Fruit fly (Drosophila melanogaster) whole organism, embryonic: ENCODE measurements around the gene Prim1.
A peak's percentile ranks its signal among the peaks of the same experiment; 100 is the strongest.

Experiments
- Asciz ChIP-seq: fragments of 200-800 bp; sonication (Bioruptor generic); optimal IDR thresholded peaks from 2 replicates; lab custom pipeline; 2017; ENCODE audit warnings: missing biosample characterization, mild to moderate bottlenecking, missing genetic modification characterization, missing genetic modification reagents
- Atf-2 ChIP-seq: fragments of 200-800 bp; sonication (Bioruptor generic); optimal IDR thresholded peaks from 2 replicates; lab custom pipeline; 2016; ENCODE audit warnings: missing biosample characterization, missing genetic modification characterization
- Atf6 ChIP-seq: fragments of 200-800 bp; sonication (Bioruptor generic); IDR thresholded peaks from 2 replicates; pipeline ENCODE4 v1.3.6; 2022; ENCODE audit warnings: missing biosample characterization, missing genetic modification characterization
- BtbVII ChIP-seq: fragments of 200-800 bp; sonication (Bioruptor generic); optimal IDR thresholded peaks from 3 replicates; lab custom pipeline; 2017; ENCODE audit warnings: missing biosample characterization, mild to moderate bottlenecking, missing genetic modification characterization
- C15 ChIP-seq: fragments of 200-800 bp; sonication (Bioruptor generic); IDR thresholded peaks from 3 replicates; pipeline ENCODE4 v1.3.6; 2022; ENCODE audit warnings: missing biosample characterization, missing genetic modification characterization
- CG10209 ChIP-seq: fragments of 200-800 bp; sonication (Bioruptor generic); optimal IDR thresholded peaks from 3 replicates; lab custom pipeline; 2017; ENCODE audit warnings: missing biosample characterization, mild to moderate bottlenecking, missing genetic modification characterization, missing genetic modification reagents
- CG11085 ChIP-seq: fragments of 200-800 bp; sonication (Bioruptor generic); IDR thresholded peaks from 2 replicates; pipeline ENCODE4 v1.3.6; 2022; ENCODE audit warnings: missing biosample characterization, missing genetic modification characterization
- CG11093 ChIP-seq: fragments of 200-800 bp; sonication (Bioruptor generic); IDR thresholded peaks from 3 replicates; pipeline ENCODE4 v1.3.6; 2022; ENCODE audit warnings: missing biosample characterization, missing genetic modification characterization
- CG11504 ChIP-seq: fragments of 200-800 bp; sonication (Bioruptor generic); optimal IDR thresholded peaks from 3 replicates; lab custom pipeline; 2019; ENCODE audit warnings: missing biosample characterization, mild to moderate bottlenecking, missing genetic modification characterization, moderate library complexity
- CG14667 ChIP-seq: fragments of 200-800 bp; sonication (Bioruptor generic); IDR thresholded peaks from 2 replicates; pipeline ENCODE4 v1.3.6; 2022; ENCODE audit warnings: missing biosample characterization, missing genetic modification characterization
- CG14710 ChIP-seq: fragments of 200-800 bp; sonication (Bioruptor generic); optimal IDR thresholded peaks from 3 replicates; lab custom pipeline; 2019; ENCODE audit warnings: missing biosample characterization, mild to moderate bottlenecking, missing genetic modification characterization, moderate library complexity
- CG15269 ChIP-seq: fragments of 200-800 bp; sonication (Bioruptor generic); optimal IDR thresholded peaks from 2 replicates; lab custom pipeline; 2018; ENCODE audit warnings: missing biosample characterization, mild to moderate bottlenecking, missing genetic modification characterization, moderate library complexity
- CG1602 ChIP-seq: fragments of 200-800 bp; sonication (Bioruptor generic); optimal IDR thresholded peaks from 3 replicates; lab custom pipeline; 2016; ENCODE audit warnings: missing biosample characterization, missing genetic modification characterization
- CG18619 ChIP-seq: fragments of 200-800 bp; sonication (Bioruptor generic); optimal IDR thresholded peaks from 3 replicates; lab custom pipeline; 2017; ENCODE audit warnings: missing biosample characterization, mild to moderate bottlenecking, missing genetic modification characterization
- CG2889 ChIP-seq: fragments of 200-800 bp; sonication (Bioruptor generic); IDR thresholded peaks from 3 replicates; pipeline ENCODE4 v1.3.6; 2022; ENCODE audit warnings: missing biosample characterization, missing genetic modification characterization
- CG3838 ChIP-seq: fragments of 200-800 bp; sonication (Bioruptor generic); optimal IDR thresholded peaks from 3 replicates; lab custom pipeline; 2016; ENCODE audit warnings: missing biosample characterization, missing genetic modification characterization
- CG4820 ChIP-seq: fragments of 200-800 bp; sonication (Bioruptor generic); optimal IDR thresholded peaks from 3 replicates; lab custom pipeline; 2016; ENCODE audit warnings: missing biosample characterization, missing genetic modification characterization
- CG5953 ChIP-seq: fragments of 200-800 bp; sonication (Bioruptor generic); IDR thresholded peaks from 2 replicates; pipeline ENCODE4 v1.3.6; 2022; ENCODE audit warnings: missing biosample characterization, missing genetic modification characterization
- CG6813 ChIP-seq: fragments of 200-800 bp; sonication (Bioruptor generic); optimal IDR thresholded peaks from 2 replicates; lab custom pipeline; 2017; ENCODE audit warnings: missing biosample characterization, missing genetic modification characterization, mild to moderate bottlenecking, moderate library complexity, missing genetic modification reagents
- CG7357 ChIP-seq: fragments of 200-800 bp; sonication (Bioruptor generic); IDR thresholded peaks from 3 replicates; pipeline ENCODE4 v1.3.6; 2022; ENCODE audit warnings: missing biosample characterization, missing genetic modification characterization
- CG7372 ChIP-seq: fragments of 200-800 bp; sonication (Bioruptor generic); IDR thresholded peaks from 2 replicates; pipeline ENCODE4 v1.3.6; 2022; ENCODE audit warnings: missing biosample characterization, missing genetic modification characterization
- CG7556 ChIP-seq: fragments of 200-800 bp; sonication (Bioruptor generic); optimal IDR thresholded peaks from 2 replicates; lab custom pipeline; 2017; ENCODE audit warnings: missing biosample characterization, mild to moderate bottlenecking, missing genetic modification characterization
- CG8281 ChIP-seq: fragments of 200-800 bp; sonication (Bioruptor generic); optimal IDR thresholded peaks from 2 replicates; lab custom pipeline; 2018; ENCODE audit warnings: missing biosample characterization, mild to moderate bottlenecking, missing genetic modification characterization, moderate library complexity
- CG9876 ChIP-seq: fragments of 200-800 bp; sonication (Bioruptor generic); optimal IDR thresholded peaks from 2 replicates; lab custom pipeline; 2016; ENCODE audit warnings: missing biosample characterization, missing genetic modification characterization
- Eip74EF ChIP-seq, 2 experiments: fragments of 200-800 bp in 1 of 2; fragments of >200 bp in 1 of 2; sonication (Bioruptor generic) in 1 of 2; optimal IDR thresholded peaks; 2 replicates each; lab custom pipeline; 2017 to 2019; ENCODE audit warnings: missing biosample characterization in 2 of 2, missing genetic modification characterization in 2 of 2, mild to moderate bottlenecking in 1 of 2, moderate library complexity in 1 of 2
- GATAe ChIP-seq: fragments of 200-800 bp; sonication (Bioruptor generic); conservative IDR thresholded peaks from 2 replicates; pipeline ENCODE4 v1.3.6; 2022; ENCODE audit warnings: missing biosample characterization, missing genetic modification characterization
- Gug ChIP-seq: fragments of 200-800 bp; sonication (Bioruptor generic); IDR thresholded peaks from 4 replicates; pipeline ENCODE4 v1.3.6; 2022; ENCODE audit warnings: missing biosample characterization, missing genetic modification characterization
- Hr78 ChIP-seq, 2 experiments: fragments of 200-800 bp in 1 of 2; fragments of >200 bp in 1 of 2; sonication (Bioruptor generic) in 1 of 2; optimal IDR thresholded peaks; 2 replicates each; lab custom pipeline; 2017 to 2019; ENCODE audit warnings: missing biosample characterization in 2 of 2, missing genetic modification characterization in 2 of 2, mild to moderate bottlenecking in 1 of 2, moderate library complexity in 1 of 2
- Hsf ChIP-seq: fragments of 200-800 bp; sonication (Bioruptor generic); optimal IDR thresholded peaks from 3 replicates; lab custom pipeline; 2016; ENCODE audit warnings: missing biosample characterization, missing genetic modification characterization
- Myb ChIP-seq: fragments of 200-800 bp; sonication (Bioruptor generic); optimal IDR thresholded peaks from 2 replicates; lab custom pipeline; 2016; ENCODE audit warnings: missing biosample characterization, missing genetic modification characterization
- NK7.1 ChIP-seq: fragments of 200-800 bp; sonication (Bioruptor generic); optimal IDR thresholded peaks from 3 replicates; lab custom pipeline; 2016; ENCODE audit warnings: missing biosample characterization, missing genetic modification characterization
- Oaz ChIP-seq: fragments of 200-800 bp; sonication (Bioruptor generic); IDR thresholded peaks from 2 replicates; pipeline ENCODE4 v1.3.6; 2022; ENCODE audit warnings: missing biosample characterization, missing genetic modification characterization
- ash1 ChIP-seq: fragments of 200-800 bp; sonication (Bioruptor generic); optimal IDR thresholded peaks from 2 replicates; lab custom pipeline; 2018; ENCODE audit warnings: missing biosample characterization, mild to moderate bottlenecking, missing genetic modification characterization
- bowl ChIP-seq: fragments of 200-800 bp; sonication (Bioruptor generic); IDR thresholded peaks from 2 replicates; pipeline ENCODE4 v1.3.6; 2022; ENCODE audit warnings: missing biosample characterization, missing genetic modification characterization
- caup ChIP-seq: fragments of 200-800 bp; sonication (Bioruptor generic); optimal IDR thresholded peaks from 3 replicates; lab custom pipeline; 2017; ENCODE audit warnings: missing biosample characterization, mild to moderate bottlenecking, missing genetic modification characterization, moderate library complexity; ENCODE audit not compliant: severe bottlenecking
- chif ChIP-seq, 2 experiments: fragments of 200-800 bp; sonication (Bioruptor generic); optimal IDR thresholded peaks; 3 replicates each; lab custom pipeline; 2016; ENCODE audit warnings: missing biosample characterization in 2 of 2, missing genetic modification characterization in 2 of 2
- dan ChIP-seq: fragments of 200-800 bp; sonication (Bioruptor generic); IDR thresholded peaks from 2 replicates; pipeline ENCODE4 v1.3.6; 2022; ENCODE audit warnings: missing biosample characterization, missing genetic modification characterization
- ems ChIP-seq: fragments of 200-800 bp; sonication (Bioruptor generic); optimal IDR thresholded peaks from 3 replicates; lab custom pipeline; 2016; ENCODE audit warnings: missing biosample characterization, missing genetic modification characterization
- fd96Cb ChIP-seq: fragments of 200-800 bp; sonication (Bioruptor generic); optimal IDR thresholded peaks from 2 replicates; lab custom pipeline; 2018; ENCODE audit warnings: missing biosample characterization, mild to moderate bottlenecking, missing genetic modification characterization, moderate library complexity
- gt ChIP-seq: fragments of 200-800 bp; sonication (Bioruptor generic); IDR thresholded peaks from 2 replicates; pipeline ENCODE4 v1.3.6; 2022; ENCODE audit warnings: missing biosample characterization, missing genetic modification characterization
- ind ChIP-seq: fragments of 200-800 bp; sonication (Bioruptor generic); optimal IDR thresholded peaks from 3 replicates; lab custom pipeline; 2016; ENCODE audit warnings: missing biosample characterization, missing genetic modification characterization
- nmo ChIP-seq: fragments of 200-800 bp; sonication (Bioruptor generic); optimal IDR thresholded peaks from 2 replicates; lab custom pipeline; 2018; ENCODE audit warnings: missing biosample characterization, mild to moderate bottlenecking, missing genetic modification characterization, moderate library complexity
- odd ChIP-seq: fragments of 200-800 bp; sonication (Bioruptor generic); optimal IDR thresholded peaks from 2 replicates; lab custom pipeline; 2017; ENCODE audit warnings: missing biosample characterization, mild to moderate bottlenecking, missing genetic modification characterization
- pb ChIP-seq: fragments of 200-800 bp; sonication (Bioruptor generic); optimal IDR thresholded peaks from 3 replicates; lab custom pipeline; 2016; ENCODE audit warnings: missing biosample characterization, missing genetic modification characterization
- run ChIP-seq: fragments of 200-800 bp; sonication (Bioruptor generic); optimal IDR thresholded peaks from 3 replicates; lab custom pipeline; 2018; ENCODE audit warnings: missing biosample characterization, mild to moderate bottlenecking, missing genetic modification characterization
- salm ChIP-seq: fragments of 200-800 bp; sonication (Bioruptor generic); optimal IDR thresholded peaks from 2 replicates; lab custom pipeline; 2018; ENCODE audit warnings: missing biosample characterization, mild to moderate bottlenecking, missing genetic modification characterization
- seq ChIP-seq: fragments of 200-800 bp; sonication (Bioruptor generic); IDR thresholded peaks from 2 replicates; pipeline ENCODE4 v1.3.6; 2022; ENCODE audit warnings: missing biosample characterization, missing genetic modification characterization
- sob ChIP-seq: fragments of 200-800 bp; sonication (Bioruptor generic); IDR thresholded peaks from 2 replicates; pipeline ENCODE4 v1.3.6; 2022; ENCODE audit warnings: missing biosample characterization, missing genetic modification characterization
- tll ChIP-seq, 2 experiments: fragments of 200-800 bp in 1 of 2; fragments of >200 bp in 1 of 2; sonication (Bioruptor generic) in 1 of 2; optimal IDR thresholded peaks; 2 replicates each; lab custom pipeline; 2017 to 2019; ENCODE audit warnings: missing biosample characterization in 2 of 2, missing genetic modification characterization in 2 of 2, mild to moderate bottlenecking in 1 of 2, moderate library complexity in 1 of 2
- trh ChIP-seq: fragments of 200-800 bp; sonication (Bioruptor generic); optimal IDR thresholded peaks from 2 replicates; lab custom pipeline; 2016; ENCODE audit warnings: missing biosample characterization, missing genetic modification characterization
- yki ChIP-seq: fragments of >200 bp; optimal IDR thresholded peaks from 3 replicates; lab custom pipeline; 2018
- zf30C ChIP-seq: fragments of 200-800 bp; sonication (Bioruptor generic); optimal IDR thresholded peaks from 3 replicates; lab custom pipeline; 2018; ENCODE audit warnings: missing biosample characterization, mild to moderate bottlenecking, missing genetic modification characterization

The Prim1 gene

dm6 chr3L:8338921-8339320 lies 1.2 kb upstream of the Prim1 start, which contains the start of gene Pex2 (continued):
- TF ChIP-seq CG11085 (GFP tag; lab: Robert Waterston, UW) (no peak), BtbVII (GFP tag; lab: Kevin White, UChicago) (no peak), Hsf (GFP tag; lab: Kevin White, UChicago) (no peak), gt (GFP tag; lab: Robert Waterston, UW) (no peak), seq (GFP tag; lab: Robert Waterston, UW) (no peak), nmo (GFP tag; lab: Kevin White, UChicago) (no peak), CG6813 (GFP tag; lab: Kevin White, UChicago) (no peak), CG15269 (tag; lab: Kevin White, UChicago) (no peak), ash1 (GFP tag; lab: Kevin White, UChicago) (no peak), pb (no peak), tll (GFP tag; optimal IDR thresholded peaks at IDR 0.05; lab: Kevin White, UChicago) (no peak), Myb (peak; percentile 27), salm (no peak), CG10209 (no peak), dan (GFP tag; lab: Robert Waterston, UW) (no peak), run (tag; lab: Kevin White, UChicago) (no peak), C15 (no peak), Eip74EF (GFP tag; optimal IDR thresholded peaks at IDR 0.05; lab: Kevin White, UChicago) (no peak), CG18619 (no peak), zf30C (GFP tag; lab: Kevin White, UChicago) (no peak), Atf-2 (GFP tag; lab: Kevin White, UChicago) (no peak), fd96Cb (tag; lab: Kevin White, UChicago) (no peak), Oaz (GFP tag; lab: Robert Waterston, UW) (no peak), CG7556 (GFP tag; lab: Kevin White, UChicago) (no peak), ind (GFP tag; lab: Kevin White, UChicago) (no peak), CG14710 (tag; lab: Kevin White, UChicago) (peak; percentile 66), CG1602 (GFP tag; lab: Kevin White, UChicago) (no peak), Atf6 (no peak), CG11504 (tag; lab: Kevin White, UChicago) (no peak), GATAe (peak; percentile 63), yki (lab: Kevin White, UChicago) (no peak), trh (no peak), CG5953 (no peak), Hr78 (GFP tag; optimal IDR thresholded peaks at IDR 0.05; lab: Kevin White, UChicago) (peak in 1 of 2 experiments; percentile 60), CG4820 (no peak), Gug (GFP tag; lab: Robert Waterston, UW) (no peak), sob (GFP tag; lab: Robert Waterston, UW) (peak; percentile 8; the same call in 1 of the 2 replicates), CG3838 (GFP tag; lab: Kevin White, UChicago) (no peak), caup (GFP tag; lab: Kevin White, UChicago) (peak; percentile 9), CG8281 (tag; lab: Kevin White, UChicago) (no peak), Asciz (GFP tag; lab: Kevin White, UChicago) (no peak), odd (GFP tag; lab: Kevin White, UChicago) (no peak), CG14667 (GFP tag; lab: Robert Waterston, UW) (no peak), bowl (GFP tag; lab: Robert Waterston, UW) (no peak), CG11093 (GFP tag; lab: Robert Waterston, UW) (no peak), chif (GFP tag; optimal IDR thresholded peaks at IDR 0.05; lab: Kevin White, UChicago) (no peak), CG7357 (no peak), NK7.1 (no peak), CG2889 (no peak), CG9876 (GFP tag; lab: Kevin White, UChicago) (no peak), CG7372 (GFP tag; lab: Robert Waterston, UW) (no peak), ems (GFP tag; lab: Kevin White, UChicago) (no peak)
